Worm (Caenorhabditis elegans) whole organism, mixed stage, embryonic: Measurements from ENCODE around the gene fbxb-2.

Source experiments
- ceh-39 ChIP-seq: fragments of 150-350 bp; optimal IDR thresholded peaks from 2 replicates; lab custom pipeline; 2014; ENCODE audit warnings: missing biosample characterization, missing genetic modification characterization
- lin-13 ChIP-seq: fragments of 150-350 bp; optimal IDR thresholded peaks from 2 replicates; lab custom pipeline; 2014; ENCODE audit warnings: missing biosample characterization, missing genetic modification characterization
- nhr-12 ChIP-seq: fragments of 150-350 bp; optimal IDR thresholded peaks from 2 replicates; lab custom pipeline; 2014; ENCODE audit warnings: missing biosample characterization, missing genetic modification characterization
- nhr-28 ChIP-seq: fragments of 150-350 bp; optimal IDR thresholded peaks from 2 replicates; lab custom pipeline; 2014; ENCODE audit warnings: missing biosample characterization, missing genetic modification characterization
- snpc-4 ChIP-seq: fragments of 150-350 bp; optimal IDR thresholded peaks from 2 replicates; lab custom pipeline; 2014; ENCODE audit warnings: missing biosample characterization, missing genetic modification characterization
- unc-62 ChIP-seq: fragments of 150-350 bp; optimal IDR thresholded peaks from 2 replicates; lab custom pipeline; 2014; ENCODE audit warnings: missing biosample characterization, missing genetic modification reagents, missing genetic modification characterization

DNA sequence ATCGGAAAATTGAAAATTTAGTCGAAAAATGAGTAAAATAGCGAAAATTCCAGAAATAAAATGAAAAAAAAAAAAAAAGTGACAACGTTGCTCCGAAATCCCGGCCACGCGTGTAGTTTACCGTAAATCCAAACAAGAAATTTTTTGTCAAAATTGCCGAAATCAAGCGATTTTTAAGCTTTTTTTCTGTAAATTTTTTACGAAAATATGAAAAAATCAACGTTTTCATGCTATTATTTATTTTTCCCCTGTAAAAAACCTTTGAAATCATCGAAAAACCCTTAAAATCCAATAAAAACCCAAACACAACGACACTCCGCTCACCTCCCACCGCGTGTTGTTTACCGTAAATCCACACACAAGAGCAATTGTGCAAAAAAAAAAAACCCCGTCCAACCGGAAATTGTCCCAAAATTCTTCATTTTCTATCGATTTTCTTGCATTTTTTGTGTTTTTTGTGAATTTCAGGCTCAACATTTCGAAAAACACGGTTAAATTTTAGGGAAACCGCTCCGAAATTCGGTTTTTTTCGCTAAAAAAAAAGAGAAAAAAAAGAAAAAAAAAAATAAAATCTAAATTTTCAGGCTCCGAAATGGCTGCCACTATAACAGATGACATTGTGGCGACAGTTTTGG lies 47.0 kb downstream of the fbxb-2 start, which contains the start of the genes Y39B6A.3 and pph-5:
- TF ChIP-seq ceh-39 (tag; lab: Kevin White, UChicago) (no peak), nhr-12 (tag; lab: Kevin White, UChicago) (no peak), snpc-4 (tag; lab: Kevin White, UChicago) (no peak), nhr-28 (tag; lab: Kevin White, UChicago) (no peak), lin-13 (tag; lab: Kevin White, UChicago) (no peak), unc-62 (GFP tag; lab: Kevin White, UChicago) (no peak)
